Worm (Caenorhabditis elegans): Measurements from ENCODE around the gene srsx-26.

srsx-26 gene

ce11 chrV:10107309-10107708 lies 41.1 kb upstream of the srsx-26 start, which contains the start of gene C08B6.11:
TSS of gene C08B6.11 (plus strand) at chrV:10107609.
- no peak for TF ChIP-seq unc-130 (GFP tag; optimal IDR thresholded peaks at IDR 0.05)

- TF ChIP-seq let-526 (GFP tag; IDR thresholded peaks at IDR 0.05), result no peak
- TF ChIP-seq ceh-58 (GFP tag; IDR thresholded peaks at IDR 0.05), result no peak
- TF ChIP-seq snpc-1.3 (tag; optimal IDR thresholded peaks at IDR 0.05; ENCODE audit: insufficient read depth), result no peak
- TF ChIP-seq madf-10 (tag; optimal IDR thresholded peaks at IDR 0.05), result no peak
- no peak for TF ChIP-seq ceh-40 (GFP tag; IDR thresholded peaks at IDR 0.05)
- no peak for TF ChIP-seq rcor-1 (GFP tag; IDR thresholded peaks at IDR 0.05)
- TF ChIP-seq attf-5 (GFP tag; optimal IDR thresholded peaks at IDR 0.05), result no peak
- TF ChIP-seq C06A6.2 (GFP tag; conservative IDR thresholded peaks at IDR 0.05), result no peak
- TF ChIP-seq unc-62 (GFP tag; optimal IDR thresholded peaks at IDR 0.05), result no peak
- no peak for TF ChIP-seq gei-17 (GFP tag; optimal IDR thresholded peaks at IDR 0.05)
These were observed 37.3 kb upstream of the srsx-26 start for ce11 chrV:10111129-10111528.

- no peak for TF ChIP-seq mel-28 (tag; optimal IDR thresholded peaks at IDR 0.05; ENCODE audit: borderline replicate concordance)
- no peak for TF ChIP-seq ztf-6 (GFP tag; IDR thresholded peaks at IDR 0.05)
- no peak for TF ChIP-seq Y67H2A.10 (GFP tag; conservative IDR thresholded peaks at IDR 0.05)
- TF ChIP-seq somi-1 (GFP tag; optimal IDR thresholded peaks at IDR 0.05), result no peak
- no peak for TF ChIP-seq snpc-3.4 (tag; optimal IDR thresholded peaks at IDR 0.05)
- no peak for TF ChIP-seq sptf-2 (GFP tag; optimal IDR thresholded peaks at IDR 0.05)
These were observed 36.3 kb upstream of the srsx-26 start, which contains the start of gene C08B6.3 for ce11 chrV:10112187-10112586. TSS of gene C08B6.3 (minus strand) at chrV:10112287.

- no peak for TF ChIP-seq mel-28 (tag; optimal IDR thresholded peaks at IDR 0.05; ENCODE audit: borderline replicate concordance)
- no peak for TF ChIP-seq K12H6.12 (tag; optimal IDR thresholded peaks at IDR 0.05)
- TF ChIP-seq nhr-27 (tag; optimal IDR thresholded peaks at IDR 0.05), result no peak
- no peak for TF ChIP-seq rcor-1 (GFP tag; IDR thresholded peaks at IDR 0.05)
- TF ChIP-seq xnd-1 (tag; optimal IDR thresholded peaks at IDR 0.05), result no peak
- no peak for TF ChIP-seq atf-7 (tag; optimal IDR thresholded peaks at IDR 0.05)
- TF ChIP-seq sea-2 (GFP tag; IDR thresholded peaks at IDR 0.05), result no peak
- no peak for TF ChIP-seq B0019.2 (GFP tag; conservative IDR thresholded peaks at IDR 0.05)
- TF ChIP-seq F22D6.2 (tag; optimal IDR thresholded peaks at IDR 0.05), result no peak
- no peak for TF ChIP-seq T26A5.8 (tag; optimal IDR thresholded peaks at IDR 0.05)
- no peak for TF ChIP-seq hlh-12 (tag; optimal IDR thresholded peaks at IDR 0.05)
- no peak for TF ChIP-seq somi-1 (GFP tag; optimal IDR thresholded peaks at IDR 0.05)
- no peak for TF ChIP-seq aptf-3 (GFP tag; IDR thresholded peaks at IDR 0.05)
- TF ChIP-seq egl-44 (GFP tag; IDR thresholded peaks at IDR 0.05), result no peak
- no peak for TF ChIP-seq T07F8.4 (tag; optimal IDR thresholded peaks at IDR 0.05)
- TF ChIP-seq aptf-2 (GFP tag; conservative IDR thresholded peaks at IDR 0.05), result no peak
- no peak for TF ChIP-seq ztf-3 (GFP tag; optimal IDR thresholded peaks at IDR 0.05)
- no peak for TF ChIP-seq let-607 (tag; optimal IDR thresholded peaks at IDR 0.05)
These were observed 34.1 kb upstream of the srsx-26 start, which contains the start of gene cht-5 for ce11 chrV:10114329-10114728. TSS of gene cht-5 (plus strand) at chrV:10114629.

- TF ChIP-seq dpff-1 (tag; optimal IDR thresholded peaks at IDR 0.05) (no peak), C06A6.2 (GFP tag; conservative IDR thresholded peaks at IDR 0.05) (no peak), ceh-27 (GFP tag; optimal IDR thresholded peaks at IDR 0.05) (no peak), ztf-28 (GFP tag; IDR thresholded peaks at IDR 0.05) (no peak), mel-28 (tag; optimal IDR thresholded peaks at IDR 0.05; ENCODE audit: borderline replicate concordance) (no peak), lin-40 (tag; optimal IDR thresholded peaks at IDR 0.05) (no peak), mes-4 (tag; optimal IDR thresholded peaks at IDR 0.05) (no peak), F22D6.2 (tag; optimal IDR thresholded peaks at IDR 0.05) (no peak), F55B11.4 (tag; optimal IDR thresholded peaks at IDR 0.05; ENCODE audit: borderline replicate concordance, insufficient read depth) (no peak), nfya-2 (GFP tag; IDR thresholded peaks at IDR 0.05) (no peak), nhr-27 (tag; optimal IDR thresholded peaks at IDR 0.05) (no peak), T26A5.8 (tag; optimal IDR thresholded peaks at IDR 0.05) (no peak), ztf-3 (GFP tag; optimal IDR thresholded peaks at IDR 0.05) (no peak), F52B5.7 (tag; optimal IDR thresholded peaks at IDR 0.05) (no peak)
These were observed 31.0 kb upstream of the srsx-26 start, which contains the start of gene C08B6.5 for ce11 chrV:10117465-10117864. TSS of gene C08B6.5 (plus strand) at chrV:10117765.

Measured in whole organism, young adult.